Fruit fly (Drosophila melanogaster): Measurements from ENCODE around the gene Pus1.

The Pus1 gene

DNA sequence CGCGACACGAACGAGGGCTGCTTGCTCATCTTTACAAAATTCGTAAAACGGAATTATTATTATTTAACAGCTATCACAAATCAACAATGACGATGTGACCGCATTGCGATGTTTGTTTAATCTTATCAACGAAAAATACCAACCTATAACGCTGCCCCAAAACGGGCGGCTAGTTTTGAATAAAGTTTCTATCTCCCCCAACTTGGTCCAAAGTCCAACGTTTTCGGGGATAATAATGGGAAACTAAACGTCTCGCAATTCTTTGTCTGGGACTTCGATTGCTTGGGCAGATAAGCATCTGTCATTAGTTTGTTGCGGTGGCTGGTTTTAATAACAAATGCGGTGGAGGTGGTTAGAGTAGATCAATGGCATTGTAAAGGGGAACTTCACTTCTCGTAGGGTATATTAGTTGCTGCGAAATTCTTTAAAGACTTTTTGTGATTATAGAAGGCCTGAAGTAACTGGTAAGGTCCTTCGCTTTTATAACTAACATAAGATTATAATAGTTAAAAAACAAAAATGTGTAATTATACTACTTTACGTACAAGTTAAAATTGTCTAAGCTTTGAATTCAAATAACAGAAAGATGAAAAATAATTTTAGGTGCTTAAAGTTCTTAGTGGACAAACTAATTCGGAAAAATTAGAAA, 32.3 kb downstream of the Pus1 start, which contains the start of gene CG15922 (continued):
- TF ChIP-seq CG16815 (GFP tag; optimal IDR thresholded peaks at IDR 0.05): peak; percentile 0
- TF ChIP-seq otp (GFP tag; IDR thresholded peaks at IDR 0.05): no peak
- peak; percentile 31 for TF ChIP-seq CG5180 (GFP tag; optimal IDR thresholded peaks at IDR 0.05)
- no peak for TF ChIP-seq CG3838 (GFP tag; optimal IDR thresholded peaks at IDR 0.05)
- TF ChIP-seq peb (GFP tag; IDR thresholded peaks at IDR 0.05): no peak
- TF ChIP-seq CHES-1-like (GFP tag; optimal IDR thresholded peaks at IDR 0.05): no peak
- no peak for TF ChIP-seq Nf-YA (GFP tag; IDR thresholded peaks at IDR 0.05)
- no peak for TF ChIP-seq dysf (GFP tag; IDR thresholded peaks at IDR 0.05)
- no peak for TF ChIP-seq sob (GFP tag; IDR thresholded peaks at IDR 0.05)
- TF ChIP-seq lab (GFP tag; optimal IDR thresholded peaks at IDR 0.05): peak; percentile 5
- TF ChIP-seq CG12299 (tag; optimal IDR thresholded peaks at IDR 0.05): no peak
- no peak for TF ChIP-seq CG15696 (tag; optimal IDR thresholded peaks at IDR 0.05)
- TF ChIP-seq sim (GFP tag; IDR thresholded peaks at IDR 0.05): no peak
- no peak for TF ChIP-seq jumu (GFP tag; optimal IDR thresholded peaks at IDR 0.05)
- no peak for TF ChIP-seq CG8359 (GFP tag; optimal IDR thresholded peaks at IDR 0.05; ENCODE audit: borderline replicate concordance)
- no peak for TF ChIP-seq gt (GFP tag; IDR thresholded peaks at IDR 0.05)
- no peak for TF ChIP-seq CG7556 (GFP tag; optimal IDR thresholded peaks at IDR 0.05)
- peak; percentile 33 for TF ChIP-seq CoRest (tag; optimal IDR thresholded peaks at IDR 0.05)
- no peak for TF ChIP-seq pum (GFP tag; optimal IDR thresholded peaks at IDR 0.05)
- peak; percentile 39 for TF ChIP-seq CG12104 (GFP tag; optimal IDR thresholded peaks at IDR 0.05)
- no peak for TF ChIP-seq MTF-1 (GFP tag; optimal IDR thresholded peaks at IDR 0.05; ENCODE audit: borderline replicate concordance)
- peak; percentile 50 for TF ChIP-seq CG2678 (tag; optimal IDR thresholded peaks at IDR 0.05)
- TF ChIP-seq grn (GFP tag; optimal IDR thresholded peaks at IDR 0.05): no peak
- TF ChIP-seq HmgZ (tag; optimal IDR thresholded peaks at IDR 0.05): no peak
- TF ChIP-seq shn (GFP tag; optimal IDR thresholded peaks at IDR 0.05): no peak
- TF ChIP-seq CG11504 (tag; optimal IDR thresholded peaks at IDR 0.05): peak; percentile 59
- TF ChIP-seq E2f2 (GFP tag; IDR thresholded peaks at IDR 0.05): peak; percentile 86
- TF ChIP-seq C15 (GFP tag; IDR thresholded peaks at IDR 0.05): no peak
- TF ChIP-seq tio (GFP tag; optimal IDR thresholded peaks at IDR 0.05): no peak
- TF ChIP-seq Ptx1 (GFP tag; IDR thresholded peaks at IDR 0.05): no peak
- no peak for TF ChIP-seq run (tag; optimal IDR thresholded peaks at IDR 0.05)
- TF ChIP-seq Hmr (GFP tag; optimal IDR thresholded peaks at IDR 0.05): peak; percentile 13
- no peak for TF ChIP-seq ftz-f1 (GFP tag; optimal IDR thresholded peaks at IDR 0.05)
- TF ChIP-seq mam (GFP tag; optimal IDR thresholded peaks at IDR 0.05): peak; percentile 10
- TF ChIP-seq CG13296 (GFP tag; optimal IDR thresholded peaks at IDR 0.05): peak; percentile 2
- TF ChIP-seq Ssrp (tag; optimal IDR thresholded peaks at IDR 0.05): peak; percentile 38
- no peak for TF ChIP-seq Tbp (GFP tag; optimal IDR thresholded peaks at IDR 0.05)
- no peak for TF ChIP-seq Adf1 (GFP tag; IDR thresholded peaks at IDR 0.05)
- TF ChIP-seq CG7786 (GFP tag; optimal IDR thresholded peaks at IDR 0.05): no peak
- peak; percentile 82 for TF ChIP-seq D19A (tag; optimal IDR thresholded peaks at IDR 0.05)
- no peak for TF ChIP-seq Nf-YB (GFP tag; optimal IDR thresholded peaks at IDR 0.05)
- no peak for TF ChIP-seq pnt (GFP tag; optimal IDR thresholded peaks at IDR 0.05)
- TF ChIP-seq gfzf (GFP tag; optimal IDR thresholded peaks at IDR 0.05): peak; percentile 77
- no peak for TF ChIP-seq CG32532 (GFP tag; IDR thresholded peaks at IDR 0.05)
- TF ChIP-seq CG6654 (GFP tag; optimal IDR thresholded peaks at IDR 0.05): no peak
- no peak for TF ChIP-seq CG9876 (GFP tag; optimal IDR thresholded peaks at IDR 0.05)
- TF ChIP-seq CG12236 (GFP tag; optimal IDR thresholded peaks at IDR 0.05): no peak
- no peak for TF ChIP-seq crp (GFP tag; optimal IDR thresholded peaks at IDR 0.05)
- TF ChIP-seq Deaf1 (tag; optimal IDR thresholded peaks at IDR 0.05): no peak
- TF ChIP-seq CG3281 (GFP tag; optimal IDR thresholded peaks at IDR 0.05): peak; percentile 3
- TF ChIP-seq lmd (GFP tag; IDR thresholded peaks at IDR 0.05): no peak

Measured in whole organism, embryonic.